Worm (Caenorhabditis elegans): Measurements from ENCODE around the gene tbx-9.

tbx-9 gene

ce11 chrIII:10357598-10358186, 16.0 kb upstream of the tbx-9 start, which contains the start of gene umps-1:
TSS of gene umps-1 (minus strand) at chrIII:10357648.
- TF ChIP-seq B0310.2 (tag; optimal IDR thresholded peaks at IDR 0.05) (no peak), flt-1 (GFP tag; IDR thresholded peaks at IDR 0.05) (no peak), tbx-37 (GFP tag; conservative IDR thresholded peaks at IDR 0.05) (no peak), ceh-36 (tag; optimal IDR thresholded peaks at IDR 0.05) (no peak), F13C5.2 (tag; optimal IDR thresholded peaks at IDR 0.05) (no peak), pes-1 (GFP tag; IDR thresholded peaks at IDR 0.05) (no peak), ama-1 (optimal IDR thresholded peaks at IDR 0.05) (no peak), tra-4 (tag; optimal IDR thresholded peaks at IDR 0.05) (no peak), ets-7 (tag; optimal IDR thresholded peaks at IDR 0.05) (no peak), tbx-11 (GFP tag; IDR thresholded peaks at IDR 0.05) (no peak), hmbx-1 (tag; optimal IDR thresholded peaks at IDR 0.05) (no peak), hmg-4 (GFP tag; optimal IDR thresholded peaks at IDR 0.05) (no peak), aly-1 (tag; optimal IDR thresholded peaks at IDR 0.05) (no peak), sea-1 (GFP tag; conservative IDR thresholded peaks at IDR 0.05) (no peak), ceh-13 (GFP tag; optimal IDR thresholded peaks at IDR 0.05) (no peak), scrt-1 (GFP tag; IDR thresholded peaks at IDR 0.05) (no peak), hnd-1 (tag; optimal IDR thresholded peaks at IDR 0.05) (no peak)

- TF ChIP-seq ama-1 (optimal IDR thresholded peaks at IDR 0.05): no peak
- TF ChIP-seq tra-4 (tag; optimal IDR thresholded peaks at IDR 0.05): no peak
- TF ChIP-seq flt-1 (GFP tag; IDR thresholded peaks at IDR 0.05): no peak
- no peak for TF ChIP-seq scrt-1 (GFP tag; IDR thresholded peaks at IDR 0.05)
- TF ChIP-seq hmg-4 (GFP tag; optimal IDR thresholded peaks at IDR 0.05): no peak
- no peak for TF ChIP-seq sea-1 (GFP tag; conservative IDR thresholded peaks at IDR 0.05)
- TF ChIP-seq ets-7 (tag; optimal IDR thresholded peaks at IDR 0.05): no peak
- TF ChIP-seq pes-1 (GFP tag; IDR thresholded peaks at IDR 0.05): no peak
- TF ChIP-seq ceh-13 (GFP tag; optimal IDR thresholded peaks at IDR 0.05): no peak
These were observed 13.7 kb upstream of the tbx-9 start, which contains the start of gene spp-1 for ce11 chrIII:10355382-10355781. TSS of gene spp-1 (minus strand) at chrIII:10355668.

DNA sequence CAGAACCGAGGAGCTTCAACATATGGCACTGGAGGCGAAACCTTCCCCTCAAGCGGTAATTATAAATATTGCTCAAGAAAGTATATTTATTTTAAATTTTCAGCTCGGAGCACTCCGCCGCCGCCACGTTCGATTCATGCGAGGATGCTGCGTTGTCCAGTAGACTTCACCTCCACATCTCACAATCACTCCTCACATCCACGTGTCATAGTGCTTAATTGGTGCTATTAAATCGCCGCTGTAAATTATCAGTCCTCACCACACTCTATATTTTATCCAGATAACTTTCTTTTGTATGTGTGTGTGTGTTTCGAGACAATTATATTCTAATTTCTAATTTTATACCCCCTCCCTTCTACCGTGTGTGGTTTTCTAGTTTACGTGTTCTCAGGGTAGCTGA, 12.9 kb upstream of the tbx-9 start:
- TF ChIP-seq ets-7 (tag; optimal IDR thresholded peaks at IDR 0.05) (no peak), pes-1 (GFP tag; IDR thresholded peaks at IDR 0.05) (no peak), hmg-4 (GFP tag; optimal IDR thresholded peaks at IDR 0.05) (no peak), hnd-1 (tag; optimal IDR thresholded peaks at IDR 0.05) (no peak), B0310.2 (tag; optimal IDR thresholded peaks at IDR 0.05) (no peak), ama-1 (optimal IDR thresholded peaks at IDR 0.05) (no peak), flt-1 (GFP tag; IDR thresholded peaks at IDR 0.05) (no peak), ceh-36 (tag; optimal IDR thresholded peaks at IDR 0.05) (no peak), ceh-13 (GFP tag; optimal IDR thresholded peaks at IDR 0.05) (no peak), aly-1 (tag; optimal IDR thresholded peaks at IDR 0.05) (no peak), sea-1 (GFP tag; conservative IDR thresholded peaks at IDR 0.05) (no peak), tra-4 (tag; optimal IDR thresholded peaks at IDR 0.05) (no peak), tbx-37 (GFP tag; conservative IDR thresholded peaks at IDR 0.05) (no peak), tbx-11 (GFP tag; IDR thresholded peaks at IDR 0.05) (no peak), scrt-1 (GFP tag; IDR thresholded peaks at IDR 0.05) (no peak), hmbx-1 (tag; optimal IDR thresholded peaks at IDR 0.05) (no peak), F13C5.2 (tag; optimal IDR thresholded peaks at IDR 0.05) (no peak)

- TF ChIP-seq tbx-11 (GFP tag; IDR thresholded peaks at IDR 0.05) (no peak), flt-1 (GFP tag; IDR thresholded peaks at IDR 0.05) (no peak), ama-1 (optimal IDR thresholded peaks at IDR 0.05) (no peak), hmbx-1 (tag; optimal IDR thresholded peaks at IDR 0.05) (no peak), sea-1 (GFP tag; conservative IDR thresholded peaks at IDR 0.05) (no peak), hnd-1 (tag; optimal IDR thresholded peaks at IDR 0.05) (no peak), aly-1 (tag; optimal IDR thresholded peaks at IDR 0.05) (no peak), F13C5.2 (tag; optimal IDR thresholded peaks at IDR 0.05) (no peak), tra-4 (tag; optimal IDR thresholded peaks at IDR 0.05) (no peak), pes-1 (GFP tag; IDR thresholded peaks at IDR 0.05) (no peak), B0310.2 (tag; optimal IDR thresholded peaks at IDR 0.05) (no peak), ceh-13 (GFP tag; optimal IDR thresholded peaks at IDR 0.05) (no peak), scrt-1 (GFP tag; IDR thresholded peaks at IDR 0.05) (no peak), hmg-4 (GFP tag; optimal IDR thresholded peaks at IDR 0.05) (no peak), ets-7 (tag; optimal IDR thresholded peaks at IDR 0.05) (no peak), tbx-37 (GFP tag; conservative IDR thresholded peaks at IDR 0.05) (no peak), ceh-36 (tag; optimal IDR thresholded peaks at IDR 0.05) (no peak)
These were observed 11.8 kb upstream of the tbx-9 start for ce11 chrIII:10353423-10353822.

DNA sequence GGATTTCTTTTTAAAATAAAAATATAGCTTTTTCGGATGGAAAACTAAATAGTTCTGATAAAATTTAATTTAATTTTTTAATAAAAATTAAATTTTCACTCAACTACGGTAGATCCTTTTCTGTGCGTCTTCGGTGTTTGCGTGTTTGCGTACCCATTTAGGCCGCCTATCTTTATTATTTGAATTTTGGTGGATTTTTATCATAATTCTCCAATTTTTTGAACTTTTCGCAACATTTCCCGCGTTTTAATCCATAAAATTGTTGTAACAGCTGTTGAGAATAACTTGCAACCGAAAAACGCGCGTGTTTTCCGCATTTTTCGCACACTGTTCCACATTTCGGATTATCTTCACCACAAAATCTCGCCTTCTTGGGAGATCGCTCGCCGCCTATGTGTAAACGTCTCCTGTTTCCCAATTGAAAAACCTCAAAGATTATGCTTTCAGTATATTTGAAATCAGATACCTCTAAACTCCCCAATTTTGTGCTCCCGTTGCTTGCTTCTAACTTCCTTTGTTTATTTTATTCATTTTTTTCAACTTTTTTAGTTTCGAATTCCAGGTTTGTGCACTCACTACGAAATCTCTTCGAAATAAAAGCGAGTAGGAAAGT, 10.0 kb upstream of the tbx-9 start, which contains the start of gene T07C4.3:
Gene T07C4.3, plus strand, starts transcription at position 563 of the 613 bp plus-strand sequence.
- no peak for TF ChIP-seq ceh-36 (tag; optimal IDR thresholded peaks at IDR 0.05)
- TF ChIP-seq B0310.2 (tag; optimal IDR thresholded peaks at IDR 0.05): no peak
- no peak for TF ChIP-seq ceh-13 (GFP tag; optimal IDR thresholded peaks at IDR 0.05)
- no peak for TF ChIP-seq F13C5.2 (tag; optimal IDR thresholded peaks at IDR 0.05)

- TF ChIP-seq hnd-1 (tag; optimal IDR thresholded peaks at IDR 0.05) (no peak), hmg-4 (GFP tag; optimal IDR thresholded peaks at IDR 0.05) (no peak), ceh-36 (tag; optimal IDR thresholded peaks at IDR 0.05) (no peak), tbx-37 (GFP tag; conservative IDR thresholded peaks at IDR 0.05) (no peak), hmbx-1 (tag; optimal IDR thresholded peaks at IDR 0.05) (no peak), pes-1 (GFP tag; IDR thresholded peaks at IDR 0.05) (no peak)
These were observed 5.4 kb upstream of the tbx-9 start, which contains the start of gene tbx-8 for ce11 chrIII:10347049-10347448. TSS of gene tbx-8 (plus strand) at chrIII:10347349.

- no peak for TF ChIP-seq tbx-37 (GFP tag; conservative IDR thresholded peaks at IDR 0.05)
- TF ChIP-seq tra-4 (tag; optimal IDR thresholded peaks at IDR 0.05): no peak
- no peak for TF ChIP-seq flt-1 (GFP tag; IDR thresholded peaks at IDR 0.05)
- no peak for TF ChIP-seq ets-7 (tag; optimal IDR thresholded peaks at IDR 0.05)
- no peak for TF ChIP-seq F13C5.2 (tag; optimal IDR thresholded peaks at IDR 0.05)
- TF ChIP-seq sea-1 (GFP tag; conservative IDR thresholded peaks at IDR 0.05): no peak
- no peak for TF ChIP-seq scrt-1 (GFP tag; IDR thresholded peaks at IDR 0.05)
- TF ChIP-seq ceh-36 (tag; optimal IDR thresholded peaks at IDR 0.05): no peak
- no peak for TF ChIP-seq hnd-1 (tag; optimal IDR thresholded peaks at IDR 0.05)
- no peak for TF ChIP-seq aly-1 (tag; optimal IDR thresholded peaks at IDR 0.05)
These were observed 3.1 kb upstream of the tbx-9 start for ce11 chrIII:10344762-10345161.
